Worm (Caenorhabditis elegans) whole organism, L3 larva: ENCODE measurements around the gene algn-8.

Experiments used
- ZK546.5 ChIP-seq: sonication (generic microtip); optimal IDR thresholded peaks from 2 replicates; lab custom pipeline; 2017; ENCODE audit warnings: missing biosample characterization, missing genetic modification characterization
- aly-2 ChIP-seq: fragments of 150-350 bp; optimal IDR thresholded peaks from 2 replicates; lab custom pipeline; 2014; ENCODE audit warnings: missing biosample characterization, missing genetic modification characterization
- ama-1 ChIP-seq: fragments of 150-350 bp; optimal IDR thresholded peaks from 2 replicates; lab custom pipeline; 2018
- ceh-16 ChIP-seq: sonication (generic microtip); optimal IDR thresholded peaks from 2 replicates; lab custom pipeline; 2017; ENCODE audit warnings: missing biosample characterization, missing genetic modification characterization
- ceh-82 ChIP-seq: fragments of 150-350 bp; optimal IDR thresholded peaks from 2 replicates; lab custom pipeline; 2014; ENCODE audit warnings: missing biosample characterization, missing genetic modification characterization
- ceh-9 ChIP-seq: sonication (generic microtip); optimal IDR thresholded peaks from 2 replicates; lab custom pipeline; 2018; ENCODE audit warnings: missing biosample characterization, missing genetic modification characterization
- daf-12 ChIP-seq: fragments of 150-350 bp; optimal IDR thresholded peaks from 2 replicates; lab custom pipeline; 2014; ENCODE audit warnings: missing biosample characterization, missing genetic modification reagents, missing genetic modification characterization
- egl-27 ChIP-seq: sonication (generic microtip); optimal IDR thresholded peaks from 4 replicates; lab custom pipeline; 2017; ENCODE audit warnings: missing biosample characterization, missing genetic modification reagents, missing genetic modification characterization
- egl-5 ChIP-seq: fragments of 150-350 bp; optimal IDR thresholded peaks from 2 replicates; lab custom pipeline; 2017; ENCODE audit warnings: missing biosample characterization, missing genetic modification reagents, missing genetic modification characterization, inconsistent platforms
- elt-2 ChIP-seq: sonication (generic microtip); optimal IDR thresholded peaks from 2 replicates; lab custom pipeline; 2016; ENCODE audit warnings: missing genetic modification reagents, mild to moderate bottlenecking, missing genetic modification characterization, missing compliant biosample characterization
- elt-3 ChIP-seq, 3 experiments: fragments of 150-350 bp in 1 of 3; sonication (generic microtip) in 2 of 3; optimal IDR thresholded peaks; 2 replicates in 2 of 3; 4 replicates in 1 of 3; lab custom pipeline; 2014 to 2017; ENCODE audit warnings: missing biosample characterization in 3 of 3, missing genetic modification characterization in 3 of 3
- fkh-10 ChIP-seq: sonication (generic microtip); optimal IDR thresholded peaks from 2 replicates; lab custom pipeline; 2017; ENCODE audit warnings: missing biosample characterization, missing genetic modification reagents, missing genetic modification characterization
- fkh-2 ChIP-seq: fragments of 150-350 bp; optimal IDR thresholded peaks from 2 replicates; lab custom pipeline; 2014; ENCODE audit warnings: missing biosample characterization, missing genetic modification reagents, missing genetic modification characterization
- jun-1 ChIP-seq: fragments of 150-350 bp; optimal IDR thresholded peaks from 2 replicates; lab custom pipeline; 2014; ENCODE audit warnings: missing biosample characterization, missing genetic modification reagents, missing genetic modification characterization
- lin-39 ChIP-seq: fragments of 150-350 bp; optimal IDR thresholded peaks from 2 replicates; lab custom pipeline; 2018; ENCODE audit warnings: missing biosample characterization, missing genetic modification reagents, missing genetic modification characterization
- lsy-12 ChIP-seq: sonication (generic microtip); optimal IDR thresholded peaks from 2 replicates; lab custom pipeline; 2016; ENCODE audit warnings: mild to moderate bottlenecking, missing genetic modification characterization, missing compliant biosample characterization
- nfya-1 ChIP-seq: sonication (generic microtip); optimal IDR thresholded peaks from 2 replicates; lab custom pipeline; 2017; ENCODE audit warnings: missing genetic modification characterization, mild to moderate bottlenecking, missing compliant biosample characterization, antibody characterized with exemption, moderate library complexity; ENCODE audit not compliant: insufficient read depth
- nhr-23 ChIP-seq: fragments of 150-350 bp; optimal IDR thresholded peaks from 2 replicates; lab custom pipeline; 2014; ENCODE audit warnings: missing biosample characterization, missing genetic modification reagents, missing genetic modification characterization
- nhr-25 ChIP-seq: sonication (generic microtip); optimal IDR thresholded peaks from 2 replicates; lab custom pipeline; 2017; ENCODE audit warnings: missing biosample characterization, missing genetic modification characterization
- nhr-28 ChIP-seq: fragments of 150-350 bp; optimal IDR thresholded peaks from 2 replicates; lab custom pipeline; 2014; ENCODE audit warnings: missing biosample characterization, missing genetic modification characterization
- nhr-43 ChIP-seq: sonication (generic microtip); optimal IDR thresholded peaks from 2 replicates; lab custom pipeline; 2016; ENCODE audit warnings: mild to moderate bottlenecking, missing genetic modification characterization, missing compliant biosample characterization; ENCODE audit not compliant: poor library complexity, severe bottlenecking
- nhr-67 ChIP-seq: fragments of 150-350 bp; optimal IDR thresholded peaks from 2 replicates; lab custom pipeline; 2014; ENCODE audit warnings: missing biosample characterization, missing genetic modification characterization
- nhr-77 ChIP-seq: fragments of 150-350 bp; optimal IDR thresholded peaks from 2 replicates; lab custom pipeline; 2014; ENCODE audit warnings: missing biosample characterization, missing genetic modification characterization
- pha-4 ChIP-seq: fragments of 150-350 bp; optimal IDR thresholded peaks from 2 replicates; lab custom pipeline; 2014; ENCODE audit warnings: missing biosample characterization, missing genetic modification reagents, missing genetic modification characterization
- pqm-1 ChIP-seq: fragments of 150-350 bp; optimal IDR thresholded peaks from 2 replicates; lab custom pipeline; 2017; ENCODE audit warnings: missing biosample characterization, missing genetic modification characterization, inconsistent platforms
- unc-39 ChIP-seq: sonication (generic microtip); optimal IDR thresholded peaks from 4 replicates; lab custom pipeline; 2017; ENCODE audit warnings: missing biosample characterization, missing genetic modification characterization
- zag-1 ChIP-seq: fragments of 150-350 bp; optimal IDR thresholded peaks from 2 replicates; lab custom pipeline; 2014; ENCODE audit warnings: missing biosample characterization, missing genetic modification characterization
- ztf-11 ChIP-seq: fragments of 150-350 bp; optimal IDR thresholded peaks from 2 replicates; lab custom pipeline; 2014; ENCODE audit warnings: missing biosample characterization, missing genetic modification characterization
- ztf-4 ChIP-seq: fragments of 150-350 bp; optimal IDR thresholded peaks from 2 replicates; lab custom pipeline; 2014; ENCODE audit warnings: missing biosample characterization, missing genetic modification characterization

Gene algn-8

ce11 chrII:9886216-9886615 lies at the start of gene algn-8:
Gene algn-8 (minus strand): TSS chrII:9886442.
- TF ChIP-seq unc-39 (tag; lab: Kevin White, UChicago), result no peak
- no peak for TF ChIP-seq nhr-77 (tag; lab: Kevin White, UChicago)
- TF ChIP-seq ztf-4 (tag; lab: Kevin White, UChicago), result no peak
- no peak for TF ChIP-seq nhr-23 (tag; lab: Kevin White, UChicago)
- no peak for TF ChIP-seq lin-39 (tag; lab: Kevin White, UChicago)
- TF ChIP-seq nhr-67 (tag; lab: Kevin White, UChicago), result no peak
- TF ChIP-seq daf-12 (tag; lab: Kevin White, UChicago), result no peak
- TF ChIP-seq nfya-1 (tag; lab: Kevin White, UChicago), result no peak
- no peak for TF ChIP-seq elt-3 (tag; optimal IDR thresholded peaks at IDR 0.05; lab: Kevin White, UChicago)
- TF ChIP-seq ceh-82 (tag; lab: Kevin White, UChicago), result no peak
- TF ChIP-seq zag-1, result no peak
- TF ChIP-seq egl-27 (tag; lab: Kevin White, UChicago), result no peak
- TF ChIP-seq egl-5, result no peak
- TF ChIP-seq, all 47 proteins: peak for 0

DNA sequence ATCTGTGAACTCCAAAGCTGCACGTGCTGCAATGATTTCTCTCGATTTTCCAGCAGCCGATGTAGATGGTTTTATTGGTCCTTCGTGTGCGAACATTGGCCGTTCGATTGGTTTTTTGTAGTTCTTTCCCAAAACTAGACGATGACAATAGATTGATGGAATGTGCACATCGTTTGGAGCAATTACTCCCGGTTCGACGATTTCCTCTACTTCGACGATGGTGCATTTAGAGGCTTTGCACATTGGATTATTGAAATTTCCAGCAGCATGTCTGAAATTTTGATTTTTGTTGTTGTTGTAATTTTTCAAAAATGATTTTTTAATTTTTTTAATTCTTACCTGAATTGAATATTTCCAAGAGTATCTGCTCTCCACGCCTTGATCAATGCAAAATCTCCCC lies 49.4 kb upstream of the algn-8 start:
- TF ChIP-seq nhr-43 (tag; lab: Kevin White, UChicago) (no peak), daf-12 (tag; lab: Kevin White, UChicago) (no peak), ceh-9 (tag; lab: Kevin White, UChicago) (no peak), ama-1 (lab: Kevin White, UChicago) (peak; percentile 55), fkh-2 (tag; lab: Kevin White, UChicago) (no peak), ZK546.5 (no peak)
- TF ChIP-seq, all 47 proteins: peak for 1

- TF ChIP-seq nhr-23 (tag; lab: Kevin White, UChicago) (no peak), ceh-16 (tag; lab: Kevin White, UChicago) (no peak), jun-1 (tag; lab: Kevin White, UChicago) (no peak), ztf-11 (tag; lab: Kevin White, UChicago) (no peak), pha-4 (tag; lab: Kevin White, UChicago) (peak; percentile 38), nfya-1 (tag; lab: Kevin White, UChicago) (no peak), nhr-28 (no peak), ztf-4 (tag; lab: Kevin White, UChicago) (no peak), lin-39 (tag; lab: Kevin White, UChicago) (no peak), ZK546.5 (no peak), ama-1 (lab: Kevin White, UChicago) (peak; percentile 37), elt-2 (tag; lab: Kevin White, UChicago) (peak; percentile 83), ceh-82 (tag; lab: Kevin White, UChicago) (no peak), aly-2 (tag; lab: Kevin White, UChicago) (no peak), pqm-1 (tag; lab: Kevin White, UChicago) (peak; percentile 82), nhr-25 (tag; lab: Kevin White, UChicago) (no peak)
These were observed 48.9 kb upstream of the algn-8 start for ce11 chrII:9935044-9935599.

ce11 chrII:9934570-9934969 lies 48.3 kb upstream of the algn-8 start:
- TF ChIP-seq elt-3 (tag; optimal IDR thresholded peaks at IDR 0.05; lab: Kevin White, UChicago), result no peak
- TF ChIP-seq unc-39 (tag; lab: Kevin White, UChicago), result no peak
- peak; percentile 86 for TF ChIP-seq ama-1 (lab: Kevin White, UChicago)
- TF ChIP-seq nhr-43 (tag; lab: Kevin White, UChicago), result peak; percentile 41

DNA sequence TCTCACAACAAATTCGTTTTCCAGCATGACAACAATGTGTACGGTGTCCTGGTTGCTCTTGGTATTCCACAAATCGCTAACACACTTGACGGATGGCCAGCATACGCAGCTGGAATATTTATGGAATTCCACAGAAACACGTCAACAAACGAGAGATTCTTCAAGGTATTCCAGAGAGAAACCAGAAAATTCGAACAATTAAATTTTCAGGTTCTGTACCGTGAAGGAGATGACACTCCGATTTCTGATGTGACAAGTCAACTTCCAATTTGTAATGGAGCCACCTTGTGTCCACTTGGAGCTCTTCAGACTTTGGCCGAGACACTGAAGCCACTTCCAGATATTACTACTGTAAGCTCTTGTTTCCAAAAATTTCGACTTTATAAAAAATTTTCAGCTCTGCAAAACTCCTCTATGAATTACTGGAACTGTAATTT lies 47.7 kb upstream of the algn-8 start:
- TF ChIP-seq lsy-12 (tag; lab: Kevin White, UChicago) (peak; percentile 29), elt-2 (tag; lab: Kevin White, UChicago) (peak; percentile 11), egl-5 (no peak), ZK546.5 (no peak), ama-1 (lab: Kevin White, UChicago) (peak; percentile 92), ceh-16 (tag; lab: Kevin White, UChicago) (no peak), fkh-10 (GFP tag; lab: Kevin White, UChicago) (no peak), nhr-67 (tag; lab: Kevin White, UChicago) (no peak), nhr-43 (tag; lab: Kevin White, UChicago) (peak; percentile 60)
